Worm (Caenorhabditis elegans): ENCODE results near the gene C54C6.4.
A peak's percentile ranks its signal among the peaks of the same experiment; 100 is the strongest.

DNA sequence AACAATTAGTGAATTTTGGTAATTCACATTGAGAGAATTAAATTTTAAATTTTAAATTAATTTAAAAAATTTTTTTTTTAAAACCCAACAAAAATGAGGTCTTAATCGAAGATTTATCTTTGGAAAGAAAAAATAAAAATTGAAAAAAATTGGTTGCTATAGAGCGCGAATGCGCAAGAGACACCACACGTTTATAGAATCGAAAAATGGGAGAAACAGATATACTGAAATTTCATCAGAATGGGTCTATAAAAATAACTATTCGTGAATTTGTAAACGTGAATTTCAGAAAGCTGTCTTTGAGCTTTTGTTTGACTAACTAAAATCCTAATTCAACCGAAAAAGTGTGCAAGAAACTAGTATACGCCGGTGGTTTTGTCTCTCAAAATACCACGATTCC, 13.0 kb upstream of the C54C6.4 start:
- TF ChIP-seq ztf-11 (tag; optimal IDR thresholded peaks at IDR 0.05) (no peak), skn-1 (tag; optimal IDR thresholded peaks at IDR 0.05) (no peak), nhr-25 (tag; optimal IDR thresholded peaks at IDR 0.05) (peak; percentile 40), elt-2 (tag; optimal IDR thresholded peaks at IDR 0.05) (peak; percentile 41), lin-15B (tag; optimal IDR thresholded peaks at IDR 0.05) (peak; percentile 82), ceh-16 (tag; optimal IDR thresholded peaks at IDR 0.05) (no peak), R02D3.7 (tag; optimal IDR thresholded peaks at IDR 0.05) (no peak), unc-62 (GFP tag; optimal IDR thresholded peaks at IDR 0.05) (no peak), mml-1 (tag; optimal IDR thresholded peaks at IDR 0.05) (no peak), pha-4 (tag; optimal IDR thresholded peaks at IDR 0.05) (peak; percentile 92), sea-2 (GFP tag; optimal IDR thresholded peaks at IDR 0.05) (no peak)

Data from whole organism, L3 larva.